Fruit fly (Drosophila melanogaster): ENCODE results near the gene CG12025.

The CG12025 gene

dm6 chr3L:1916617-1917016 is 51.4 kb downstream of the CG12025 start:
- TF ChIP-seq pros (GFP tag; optimal IDR thresholded peaks at IDR 0.05), result peak; percentile 50
- TF ChIP-seq CG11247 (GFP tag; IDR thresholded peaks at IDR 0.05), result no peak
- no peak for TF ChIP-seq Doc2 (GFP tag; IDR thresholded peaks at IDR 0.05)
- peak in 1 of 2 experiments; percentile 55 for TF ChIP-seq tll (GFP tag; optimal IDR thresholded peaks at IDR 0.05)
- peak; percentile 49 for TF ChIP-seq D (optimal IDR thresholded peaks at IDR 0.05)
- no peak for TF ChIP-seq D (GFP tag; optimal IDR thresholded peaks at IDR 0.05)
- peak; percentile 25 for TF ChIP-seq Kr (GFP tag; optimal IDR thresholded peaks at IDR 0.05)
- no peak for TF ChIP-seq CG7839 (tag; optimal IDR thresholded peaks at IDR 0.05)
- no peak for TF ChIP-seq YL-1 (GFP tag; optimal IDR thresholded peaks at IDR 0.05)
- peak; percentile 44; the same call in 1 of the 2 replicates for TF ChIP-seq CG4360 (GFP tag; IDR thresholded peaks at IDR 0.05)
- TF ChIP-seq CG1832 (GFP tag; optimal IDR thresholded peaks at IDR 0.05), result no peak
- TF ChIP-seq zen (tag; optimal IDR thresholded peaks at IDR 0.05), result no peak
- no peak for TF ChIP-seq prd (optimal IDR thresholded peaks at IDR 0.05)
- no peak for TF ChIP-seq prd (GFP tag; IDR thresholded peaks at IDR 0.05)
